Fruit fly (Drosophila melanogaster) whole organism, embryonic: ENCODE measurements around the gene pnr.

Experiments used
- CG10431 ChIP-seq: fragments of 200-800 bp; sonication (Bioruptor generic); optimal IDR thresholded peaks from 3 replicates; lab custom pipeline; 2018; ENCODE audit warnings: missing biosample characterization, mild to moderate bottlenecking, missing genetic modification characterization
- CG13123 ChIP-seq: fragments of 200-800 bp; sonication (Bioruptor generic); optimal IDR thresholded peaks from 2 replicates; lab custom pipeline; 2016; ENCODE audit warnings: missing biosample characterization, missing genetic modification characterization
- CG13287 ChIP-seq: fragments of 200-800 bp; sonication (Bioruptor generic); IDR thresholded peaks from 2 replicates; pipeline ENCODE4 v1.3.6; 2022; ENCODE audit warnings: missing biosample characterization, missing genetic modification characterization; ENCODE audit not compliant: partially characterized antibody
- CG15479 ChIP-seq: fragments of 200-800 bp; sonication (Bioruptor generic); optimal IDR thresholded peaks from 3 replicates; lab custom pipeline; 2019; ENCODE audit warnings: missing biosample characterization, mild to moderate bottlenecking, missing genetic modification characterization, moderate library complexity
- CG17612 ChIP-seq: fragments of 200-800 bp; sonication (Bioruptor generic); IDR thresholded peaks from 2 replicates; pipeline ENCODE4 v1.3.6; 2022; ENCODE audit warnings: missing biosample characterization, missing genetic modification characterization
- CG1832 ChIP-seq: fragments of 200-800 bp; sonication (Bioruptor generic); optimal IDR thresholded peaks from 2 replicates; lab custom pipeline; 2017; ENCODE audit warnings: missing biosample characterization, mild to moderate bottlenecking, missing genetic modification characterization, inconsistent platforms
- CG3281 ChIP-seq: fragments of 200-800 bp; sonication (Bioruptor generic); optimal IDR thresholded peaks from 3 replicates; lab custom pipeline; 2017; ENCODE audit warnings: missing biosample characterization, mild to moderate bottlenecking, missing genetic modification characterization
- CG34376 ChIP-seq: fragments of 200-800 bp; sonication (Bioruptor generic); optimal IDR thresholded peaks from 2 replicates; lab custom pipeline; 2018; ENCODE audit warnings: missing biosample characterization, mild to moderate bottlenecking, missing genetic modification characterization
- CG4820 ChIP-seq: fragments of 200-800 bp; sonication (Bioruptor generic); optimal IDR thresholded peaks from 3 replicates; lab custom pipeline; 2016; ENCODE audit warnings: missing biosample characterization, missing genetic modification characterization
- CG7357 ChIP-seq: fragments of 200-800 bp; sonication (Bioruptor generic); IDR thresholded peaks from 3 replicates; pipeline ENCODE4 v1.3.6; 2022; ENCODE audit warnings: missing biosample characterization, missing genetic modification characterization
- CG7963 ChIP-seq: fragments of 200-800 bp; sonication (Bioruptor generic); IDR thresholded peaks from 3 replicates; pipeline ENCODE4 v1.3.6; 2022; ENCODE audit warnings: missing biosample characterization, missing genetic modification characterization; ENCODE audit not compliant: partially characterized antibody
- CoRest ChIP-seq: fragments of 200-800 bp; sonication (Bioruptor generic); optimal IDR thresholded peaks from 3 replicates; lab custom pipeline; 2018; ENCODE audit warnings: missing biosample characterization, mild to moderate bottlenecking, missing genetic modification characterization, moderate library complexity
- Deaf1 ChIP-seq: fragments of 200-800 bp; optimal IDR thresholded peaks from 3 replicates; lab custom pipeline; 2019; ENCODE audit warnings: missing biosample characterization, mild to moderate bottlenecking, missing genetic modification characterization, moderate library complexity
- ERR ChIP-seq: fragments of 200-800 bp; sonication (Bioruptor generic); optimal IDR thresholded peaks from 2 replicates; lab custom pipeline; 2016; ENCODE audit warnings: missing biosample characterization, missing genetic modification characterization
- GATAe ChIP-seq: fragments of 200-800 bp; sonication (Bioruptor generic); conservative IDR thresholded peaks from 2 replicates; pipeline ENCODE4 v1.3.6; 2022; ENCODE audit warnings: missing biosample characterization, missing genetic modification characterization
- Hr39 ChIP-seq: fragments of >200 bp; optimal IDR thresholded peaks from 2 replicates; lab custom pipeline; 2017
- MESR4 ChIP-seq: fragments of 200-800 bp; sonication (Bioruptor generic); optimal IDR thresholded peaks from 2 replicates; lab custom pipeline; 2018; ENCODE audit warnings: missing biosample characterization, mild to moderate bottlenecking, missing genetic modification characterization, moderate library complexity
- MTF-1 ChIP-seq: fragments of 200-800 bp; sonication (Bioruptor generic); optimal IDR thresholded peaks from 2 replicates; lab custom pipeline; 2018; ENCODE audit warnings: missing biosample characterization, mild to moderate bottlenecking, missing genetic modification characterization, borderline replicate concordance
- NC2α ChIP-seq: fragments of 200-800 bp; sonication (Bioruptor generic); optimal IDR thresholded peaks from 2 replicates; lab custom pipeline; 2016; ENCODE audit warnings: missing biosample characterization, missing genetic modification characterization
- Nf-YB ChIP-seq: fragments of 200-800 bp; sonication (Bioruptor generic); optimal IDR thresholded peaks from 3 replicates; lab custom pipeline; 2019; ENCODE audit warnings: missing biosample characterization, mild to moderate bottlenecking, missing genetic modification characterization, moderate library complexity
- Nf-YC ChIP-seq: fragments of 200-800 bp; optimal IDR thresholded peaks from 3 replicates; lab custom pipeline; 2019; ENCODE audit warnings: missing biosample characterization, mild to moderate bottlenecking, missing genetic modification characterization, moderate library complexity
- Poxn ChIP-seq: fragments of 200-800 bp; sonication (Bioruptor generic); IDR thresholded peaks from 2 replicates; pipeline ENCODE4 v1.3.6; 2022; ENCODE audit warnings: missing biosample characterization, missing genetic modification characterization
- Six4 ChIP-seq: fragments of 200-800 bp; sonication (Bioruptor generic); optimal IDR thresholded peaks from 2 replicates; lab custom pipeline; 2016; ENCODE audit warnings: missing biosample characterization, missing genetic modification characterization
- ap ChIP-seq: fragments of 200-800 bp; sonication (Bioruptor generic); IDR thresholded peaks from 2 replicates; pipeline ENCODE4 v1.3.6; 2022; ENCODE audit warnings: missing biosample characterization, missing genetic modification characterization
- crol ChIP-seq: fragments of 200-800 bp; sonication (Bioruptor generic); IDR thresholded peaks from 2 replicates; pipeline ENCODE4 v1.3.6; 2022; ENCODE audit warnings: missing biosample characterization, missing genetic modification characterization
- crp ChIP-seq, 2 experiments: fragments of 200-800 bp; sonication (Bioruptor generic); optimal IDR thresholded peaks; 2 replicates in 1 of 2; 3 replicates in 1 of 2; lab custom pipeline; 2017; ENCODE audit warnings: missing biosample characterization in 2 of 2, missing genetic modification characterization in 2 of 2, mild to moderate bottlenecking in 1 of 2, moderate library complexity in 1 of 2
- cwo ChIP-seq: fragments of 200-800 bp; sonication (Bioruptor generic); optimal IDR thresholded peaks from 3 replicates; lab custom pipeline; 2017; ENCODE audit warnings: missing biosample characterization, missing genetic modification characterization, mild to moderate bottlenecking, moderate library complexity, missing genetic modification reagents
- dmrt11E ChIP-seq: fragments of 200-800 bp; sonication (Bioruptor generic); optimal IDR thresholded peaks from 3 replicates; lab custom pipeline; 2018; ENCODE audit warnings: missing biosample characterization, mild to moderate bottlenecking, missing genetic modification characterization, moderate library complexity
- exex ChIP-seq: fragments of 200-800 bp; sonication (Bioruptor generic); optimal IDR thresholded peaks from 4 replicates; lab custom pipeline; 2018; ENCODE audit warnings: missing biosample characterization, mild to moderate bottlenecking, missing genetic modification characterization, moderate library complexity
- ken ChIP-seq: fragments of 200-800 bp; sonication (Bioruptor generic); IDR thresholded peaks from 3 replicates; pipeline ENCODE4 v1.3.6; 2022; ENCODE audit warnings: missing biosample characterization, missing genetic modification characterization
- lilli ChIP-seq: fragments of 200-800 bp; sonication (Bioruptor generic); optimal IDR thresholded peaks from 3 replicates; lab custom pipeline; 2016; ENCODE audit warnings: missing biosample characterization, missing genetic modification characterization
- luna ChIP-seq: fragments of 200-800 bp; sonication (Bioruptor generic); optimal IDR thresholded peaks from 2 replicates; lab custom pipeline; 2016; ENCODE audit warnings: missing biosample characterization, missing genetic modification characterization
- mirr ChIP-seq: fragments of 200-800 bp; sonication (Bioruptor generic); optimal IDR thresholded peaks from 3 replicates; lab custom pipeline; 2018; ENCODE audit warnings: missing biosample characterization, mild to moderate bottlenecking, missing genetic modification characterization
- prd ChIP-seq, 3 experiments: fragments of >200 bp in 2 of 3; fragments of 200-800 bp in 1 of 3; sonication (Bioruptor generic) in 1 of 3; optimal IDR thresholded peaks in 2 of 3; IDR thresholded peaks in 1 of 3; 2 replicates in 2 of 3; 3 replicates in 1 of 3; pipeline versions ENCODE4 v1.3.6 to Lab custom; 2017 to 2022; ENCODE audit warnings: missing biosample characterization in 1 of 3, missing genetic modification characterization in 1 of 3
- pzg ChIP-seq: fragments of 200-800 bp; sonication (Bioruptor generic); optimal IDR thresholded peaks from 3 replicates; lab custom pipeline; 2018; ENCODE audit warnings: missing biosample characterization, mild to moderate bottlenecking, missing genetic modification characterization, moderate library complexity
- row ChIP-seq: fragments of 200-800 bp; sonication (Bioruptor generic); IDR thresholded peaks from 3 replicates; pipeline ENCODE4 v1.3.6; 2022; ENCODE audit warnings: missing biosample characterization, missing genetic modification characterization
- seq ChIP-seq: fragments of 200-800 bp; sonication (Bioruptor generic); IDR thresholded peaks from 2 replicates; pipeline ENCODE4 v1.3.6; 2022; ENCODE audit warnings: missing biosample characterization, missing genetic modification characterization
- shn ChIP-seq: fragments of 200-800 bp; sonication (Bioruptor generic); optimal IDR thresholded peaks from 3 replicates; lab custom pipeline; 2016; ENCODE audit warnings: missing biosample characterization, missing genetic modification characterization
- sisA ChIP-seq: fragments of 200-800 bp; sonication (Bioruptor generic); IDR thresholded peaks from 2 replicates; pipeline ENCODE4 v1.3.6; 2022; ENCODE audit warnings: missing biosample characterization, missing genetic modification characterization
- sob ChIP-seq: fragments of 200-800 bp; sonication (Bioruptor generic); IDR thresholded peaks from 2 replicates; pipeline ENCODE4 v1.3.6; 2022; ENCODE audit warnings: missing biosample characterization, missing genetic modification characterization
- sqz ChIP-seq: fragments of 200-800 bp; sonication (Bioruptor generic); optimal IDR thresholded peaks from 3 replicates; lab custom pipeline; 2018; ENCODE audit warnings: missing biosample characterization, mild to moderate bottlenecking, missing genetic modification characterization
- tll ChIP-seq, 2 experiments: fragments of 200-800 bp in 1 of 2; fragments of >200 bp in 1 of 2; sonication (Bioruptor generic) in 1 of 2; optimal IDR thresholded peaks; 2 replicates each; lab custom pipeline; 2017 to 2019; ENCODE audit warnings: missing biosample characterization in 2 of 2, missing genetic modification characterization in 2 of 2, mild to moderate bottlenecking in 1 of 2, moderate library complexity in 1 of 2
- toy ChIP-seq: fragments of 200-800 bp; sonication (Bioruptor generic); IDR thresholded peaks from 2 replicates; pipeline ENCODE4 v1.3.6; 2022; ENCODE audit warnings: missing biosample characterization, missing genetic modification characterization
- trh ChIP-seq: fragments of 200-800 bp; sonication (Bioruptor generic); optimal IDR thresholded peaks from 2 replicates; lab custom pipeline; 2016; ENCODE audit warnings: missing biosample characterization, missing genetic modification characterization
- tup ChIP-seq: fragments of 200-800 bp; sonication (Bioruptor generic); optimal IDR thresholded peaks from 2 replicates; lab custom pipeline; 2016; ENCODE audit warnings: missing biosample characterization, mild to moderate bottlenecking, missing genetic modification characterization, moderate library complexity
- twi ChIP-seq: fragments of 200-800 bp; optimal IDR thresholded peaks from 2 replicates; lab custom pipeline; 2019; ENCODE audit warnings: missing biosample characterization, mild to moderate bottlenecking, missing genetic modification characterization, moderate library complexity
- vfl ChIP-seq: fragments of 200-800 bp; sonication (Bioruptor generic); optimal IDR thresholded peaks from 2 replicates; lab custom pipeline; 2016; ENCODE audit warnings: missing biosample characterization, missing genetic modification characterization

The pnr gene

dm6 chr3R:16014573-16014972 lies 11.3 kb upstream of the pnr start (continued):
- TF ChIP-seq exex: no peak
- no peak for TF ChIP-seq toy (GFP tag; lab: Robert Waterston, UW)
- TF ChIP-seq sisA (GFP tag; lab: Robert Waterston, UW): no peak
- no peak for TF ChIP-seq tup (GFP tag; lab: Kevin White, UChicago)
- TF ChIP-seq CG34376 (GFP tag; lab: Kevin White, UChicago): peak; percentile 52
- TF ChIP-seq twi: no peak
- TF ChIP-seq GATAe (GFP tag; lab: Robert Waterston, UW): peak; percentile 86
- TF ChIP-seq mirr (GFP tag; lab: Kevin White, UChicago): peak; percentile 60
- 0 out of 3 replicates have a peak, but pooled peaks have one; percentile 19 for TF ChIP-seq CG7357 (GFP tag; lab: Robert Waterston, UW)
- no peak for TF ChIP-seq Six4 (GFP tag; lab: Kevin White, UChicago)
- TF ChIP-seq lilli: no peak
- TF ChIP-seq cwo (GFP tag; lab: Kevin White, UChicago): peak; percentile 90

DNA sequence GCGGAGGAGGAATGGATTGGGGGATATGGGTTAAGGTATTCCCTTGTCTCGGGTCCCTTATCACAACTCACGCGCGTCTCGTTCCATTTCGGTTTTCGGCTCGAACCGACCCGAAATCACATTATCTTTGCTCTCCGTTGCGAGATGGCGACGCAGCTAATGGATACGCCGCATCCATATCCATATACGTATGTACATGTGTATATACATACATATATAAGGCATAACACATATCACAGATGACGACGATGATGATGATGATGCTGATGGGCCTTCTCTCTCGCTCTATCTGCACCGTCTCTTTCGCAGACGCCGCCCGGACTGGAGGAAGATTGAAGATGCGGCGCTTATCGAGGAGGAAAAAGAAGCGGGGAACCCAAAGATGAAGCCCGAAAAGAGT lies 3.9 kb upstream of the pnr start:
- TF ChIP-seq dmrt11E (tag; lab: Kevin White, UChicago): no peak
- no peak for TF ChIP-seq luna (GFP tag; lab: Kevin White, UChicago)
- TF ChIP-seq cwo (GFP tag; lab: Kevin White, UChicago): no peak
- TF ChIP-seq sob (GFP tag; lab: Robert Waterston, UW): no peak
- peak; percentile 29 for TF ChIP-seq CG1832 (GFP tag; lab: Kevin White, UChicago)
- TF ChIP-seq sqz (GFP tag; lab: Kevin White, UChicago): no peak
- TF ChIP-seq MTF-1 (GFP tag; lab: Kevin White, UChicago): no peak
- peak; percentile 39; the same call in 1 of the 2 replicates for TF ChIP-seq crol
- no peak for TF ChIP-seq NC2α (GFP tag; lab: Kevin White, UChicago)
- no peak for TF ChIP-seq seq (GFP tag; lab: Robert Waterston, UW)
- TF ChIP-seq CG10431: no peak
- no peak for TF ChIP-seq crp (GFP tag; optimal IDR thresholded peaks at IDR 0.05; lab: Kevin White, UChicago)
- TF ChIP-seq Nf-YB: peak; percentile 61
- TF ChIP-seq MESR4 (GFP tag; lab: Kevin White, UChicago): no peak
- TF ChIP-seq Deaf1: peak; percentile 40
- TF ChIP-seq shn (GFP tag; lab: Kevin White, UChicago): no peak
- peak; percentile 55 for TF ChIP-seq CG15479
- TF ChIP-seq Nf-YC (tag; lab: Kevin White, UChicago): peak; percentile 5
- TF ChIP-seq CG17612 (GFP tag; lab: Robert Waterston, UW): no peak
- TF ChIP-seq CG13287 (GFP tag; lab: Robert Waterston, UW): no peak
- TF ChIP-seq CG13123 (GFP tag; lab: Kevin White, UChicago): no peak
- TF ChIP-seq, all 482 proteins: peak for 6

- no peak for TF ChIP-seq prd (optimal IDR thresholded peaks at IDR 0.05; lab: Kevin White, UChicago)
- no peak for TF ChIP-seq prd (GFP tag; IDR thresholded peaks at IDR 0.05; lab: Robert Waterston, UW)
- TF ChIP-seq row: 0 out of 3 replicates have a peak, but pooled peaks have one; percentile 7
These were observed 2.3 kb upstream of the pnr start for dm6 chr3R:16023627-16024026.

- TF ChIP-seq luna (GFP tag; lab: Kevin White, UChicago) (no peak), Nf-YB (peak; percentile 91), CoRest (tag; lab: Kevin White, UChicago) (no peak), tll (GFP tag; optimal IDR thresholded peaks at IDR 0.05; lab: Kevin White, UChicago) (no peak), Nf-YC (tag; lab: Kevin White, UChicago) (peak; percentile 80), Hr39 (lab: Kevin White, UChicago) (peak; percentile 61), CG4820 (GFP tag; lab: Kevin White, UChicago) (no peak), Poxn (GFP tag; lab: Robert Waterston, UW) (no peak), crol (peak; percentile 50), ken (no peak), CG7963 (GFP tag; lab: Robert Waterston, UW) (no peak), CG3281 (no peak), vfl (GFP tag; lab: Kevin White, UChicago) (no peak), ERR (no peak), ap (no peak), pzg (no peak), trh (GFP tag; lab: Kevin White, UChicago) (no peak)
These were observed 1.8 kb upstream of the pnr start for dm6 chr3R:16024110-16024509.
